Worm (Caenorhabditis elegans): Measurements from ENCODE around the gene clc-8.

clc-8 gene

ce11 chrIV:14444077-14444476 lies 50.1 kb downstream of the clc-8 start, which contains the start of gene tra-3:
tra-3 (minus strand) TSS chrIV:14444183.
- TF ChIP-seq tra-4 (tag; optimal IDR thresholded peaks at IDR 0.05), result no peak
- no peak for TF ChIP-seq aly-1 (tag; optimal IDR thresholded peaks at IDR 0.05)
- TF ChIP-seq ceh-36 (tag; optimal IDR thresholded peaks at IDR 0.05), result no peak
- TF ChIP-seq ets-7 (tag; optimal IDR thresholded peaks at IDR 0.05), result no peak
- no peak for TF ChIP-seq pes-1 (GFP tag; IDR thresholded peaks at IDR 0.05)
- TF ChIP-seq scrt-1 (GFP tag; IDR thresholded peaks at IDR 0.05), result no peak
- TF ChIP-seq B0310.2 (tag; optimal IDR thresholded peaks at IDR 0.05), result no peak
- no peak for TF ChIP-seq tbx-37 (GFP tag; conservative IDR thresholded peaks at IDR 0.05)
- TF ChIP-seq hnd-1 (tag; optimal IDR thresholded peaks at IDR 0.05), result no peak
- TF ChIP-seq sea-1 (GFP tag; conservative IDR thresholded peaks at IDR 0.05), result no peak

ce11 chrIV:14445191-14445795 lies 51.4 kb downstream of the clc-8 start:
- TF ChIP-seq ets-7 (tag; optimal IDR thresholded peaks at IDR 0.05), result no peak
- TF ChIP-seq flt-1 (GFP tag; IDR thresholded peaks at IDR 0.05), result no peak
- no peak for TF ChIP-seq sea-1 (GFP tag; conservative IDR thresholded peaks at IDR 0.05)
- TF ChIP-seq B0310.2 (tag; optimal IDR thresholded peaks at IDR 0.05), result no peak
- no peak for TF ChIP-seq tbx-11 (GFP tag; IDR thresholded peaks at IDR 0.05)
- TF ChIP-seq tbx-37 (GFP tag; conservative IDR thresholded peaks at IDR 0.05), result no peak
- no peak for TF ChIP-seq ama-1 (optimal IDR thresholded peaks at IDR 0.05)
- no peak for TF ChIP-seq aly-1 (tag; optimal IDR thresholded peaks at IDR 0.05)
- TF ChIP-seq pes-1 (GFP tag; IDR thresholded peaks at IDR 0.05), result no peak
- no peak for TF ChIP-seq hmg-4 (GFP tag; optimal IDR thresholded peaks at IDR 0.05)
- TF ChIP-seq F13C5.2 (tag; optimal IDR thresholded peaks at IDR 0.05), result no peak
- no peak for TF ChIP-seq ceh-13 (GFP tag; optimal IDR thresholded peaks at IDR 0.05)
- no peak for TF ChIP-seq ceh-36 (tag; optimal IDR thresholded peaks at IDR 0.05)
- TF ChIP-seq scrt-1 (GFP tag; IDR thresholded peaks at IDR 0.05), result no peak
- TF ChIP-seq tra-4 (tag; optimal IDR thresholded peaks at IDR 0.05), result no peak

Data from whole organism, early embryonic.